Fruit fly (Drosophila melanogaster) whole organism, prepupa: ENCODE measurements around the gene pr.

ENCODE experiments used
- Blimp-1 ChIP-seq: fragments of 200-800 bp; sonication (Bioruptor generic); optimal IDR thresholded peaks from 3 replicates; lab custom pipeline; 2017; ENCODE audit warnings: missing biosample characterization, missing genetic modification characterization, mild to moderate bottlenecking, moderate library complexity, missing genetic modification reagents
- CG10631 ChIP-seq: fragments of 200-800 bp; sonication (Bioruptor generic); optimal IDR thresholded peaks from 2 replicates; lab custom pipeline; 2016; ENCODE audit warnings: missing biosample characterization, missing genetic modification characterization
- CG10669 ChIP-seq: fragments of 200-800 bp; sonication (Bioruptor generic); optimal IDR thresholded peaks from 3 replicates; lab custom pipeline; 2018; ENCODE audit warnings: missing biosample characterization, mild to moderate bottlenecking, missing genetic modification characterization, moderate library complexity
- CG11294 ChIP-seq: fragments of 200-800 bp; sonication (Bioruptor generic); IDR thresholded peaks from 2 replicates; pipeline ENCODE4 v1.3.6; 2022; ENCODE audit warnings: missing biosample characterization, missing genetic modification characterization
- CG11902 ChIP-seq: fragments of 200-800 bp; sonication (Bioruptor generic); optimal IDR thresholded peaks from 3 replicates; lab custom pipeline; 2016; ENCODE audit warnings: missing biosample characterization, missing genetic modification characterization
- CG1621 ChIP-seq: fragments of 200-800 bp; sonication (Bioruptor generic); optimal IDR thresholded peaks from 3 replicates; lab custom pipeline; 2018; ENCODE audit warnings: missing biosample characterization, mild to moderate bottlenecking, missing genetic modification characterization
- CG16779 ChIP-seq: fragments of 200-800 bp; sonication (Bioruptor generic); optimal IDR thresholded peaks from 3 replicates; lab custom pipeline; 2017; ENCODE audit warnings: missing biosample characterization, mild to moderate bottlenecking, missing genetic modification characterization
- CG3032 ChIP-seq: fragments of 200-800 bp; optimal IDR thresholded peaks from 2 replicates; lab custom pipeline; 2019; ENCODE audit warnings: missing biosample characterization, mild to moderate bottlenecking, missing genetic modification characterization, moderate library complexity
- CG32006 ChIP-seq: fragments of 200-800 bp; sonication (Bioruptor generic); optimal IDR thresholded peaks from 3 replicates; lab custom pipeline; 2017; ENCODE audit warnings: missing biosample characterization, mild to moderate bottlenecking, missing genetic modification characterization
- CG34406 ChIP-seq: fragments of 200-800 bp; sonication (Bioruptor generic); optimal IDR thresholded peaks from 3 replicates; lab custom pipeline; 2016; ENCODE audit warnings: missing biosample characterization, missing genetic modification characterization
- CG4318 ChIP-seq: fragments of 200-800 bp; sonication (Bioruptor generic); optimal IDR thresholded peaks from 3 replicates; lab custom pipeline; 2017; ENCODE audit warnings: missing biosample characterization, mild to moderate bottlenecking, missing genetic modification characterization
- CG6163 ChIP-seq: fragments of 200-800 bp; sonication (Bioruptor generic); IDR thresholded peaks from 3 replicates; pipeline ENCODE4 v1.3.6; 2022; ENCODE audit warnings: missing biosample characterization, missing genetic modification characterization
- CG6792 ChIP-seq: fragments of 200-800 bp; sonication (Bioruptor generic); optimal IDR thresholded peaks from 3 replicates; lab custom pipeline; 2016; ENCODE audit warnings: missing biosample characterization, missing genetic modification characterization
- CG6808 ChIP-seq: fragments of 200-800 bp; sonication (Bioruptor generic); optimal IDR thresholded peaks from 3 replicates; lab custom pipeline; 2017; ENCODE audit warnings: missing biosample characterization, missing genetic modification characterization, mild to moderate bottlenecking, moderate library complexity, missing genetic modification reagents
- CG8119 ChIP-seq: fragments of 200-800 bp; sonication (Bioruptor generic); IDR thresholded peaks from 3 replicates; pipeline ENCODE4 v1.3.6; 2022; ENCODE audit warnings: missing biosample characterization, missing genetic modification characterization
- CG9139 ChIP-seq: fragments of 200-800 bp; sonication (Bioruptor generic); optimal IDR thresholded peaks from 3 replicates; lab custom pipeline; 2017; ENCODE audit warnings: missing biosample characterization, mild to moderate bottlenecking, missing genetic modification characterization
- Eip75B ChIP-seq: fragments of 200-800 bp; sonication (Bioruptor generic); optimal IDR thresholded peaks from 3 replicates; lab custom pipeline; 2016; ENCODE audit warnings: missing biosample characterization, missing genetic modification characterization
- Eip78C ChIP-seq: fragments of 200-800 bp; sonication (Bioruptor generic); peaks from one replicate; lab custom pipeline; 2016; ENCODE audit warnings: missing biosample characterization, missing genetic modification characterization
- Hr39 ChIP-seq: fragments of 200-800 bp; sonication (Bioruptor generic); optimal IDR thresholded peaks from 2 replicates; lab custom pipeline; 2016; ENCODE audit warnings: missing biosample characterization, missing genetic modification characterization
- Hr4 ChIP-seq: fragments of 200-800 bp; sonication (Bioruptor generic); optimal IDR thresholded peaks from 3 replicates; lab custom pipeline; 2016; ENCODE audit warnings: missing biosample characterization, missing genetic modification characterization
- Lpt ChIP-seq: fragments of 200-800 bp; sonication (Bioruptor generic); optimal IDR thresholded peaks from 3 replicates; lab custom pipeline; 2016; ENCODE audit warnings: missing biosample characterization, missing genetic modification characterization
- Met ChIP-seq: fragments of 200-800 bp; sonication (Bioruptor generic); optimal IDR thresholded peaks from 3 replicates; lab custom pipeline; 2016; ENCODE audit warnings: missing biosample characterization, missing genetic modification characterization
- OdsH ChIP-seq: fragments of 200-800 bp; sonication (Bioruptor generic); optimal IDR thresholded peaks from 3 replicates; lab custom pipeline; 2016; ENCODE audit warnings: missing biosample characterization, missing genetic modification characterization
- Sox14 ChIP-seq: fragments of 200-800 bp; sonication (Bioruptor generic); optimal IDR thresholded peaks from 3 replicates; lab custom pipeline; 2016; ENCODE audit warnings: missing biosample characterization, missing genetic modification characterization
- Sox15 ChIP-seq: fragments of 200-800 bp; sonication (Bioruptor generic); optimal IDR thresholded peaks from 3 replicates; lab custom pipeline; 2016; ENCODE audit warnings: missing biosample characterization, missing genetic modification characterization
- cyc ChIP-seq: fragments of 200-800 bp; sonication (Bioruptor generic); optimal IDR thresholded peaks from 3 replicates; lab custom pipeline; 2016; ENCODE audit warnings: missing biosample characterization, missing genetic modification characterization
- dac ChIP-seq: fragments of 200-800 bp; sonication (Bioruptor generic); optimal IDR thresholded peaks from 2 replicates; lab custom pipeline; 2017; ENCODE audit warnings: missing biosample characterization, mild to moderate bottlenecking, missing genetic modification characterization
- esn ChIP-seq: fragments of 200-800 bp; sonication (Bioruptor generic); optimal IDR thresholded peaks from 2 replicates; lab custom pipeline; 2016; ENCODE audit warnings: missing biosample characterization, mild to moderate bottlenecking, missing genetic modification characterization, moderate library complexity
- fkh ChIP-seq: fragments of 200-800 bp; sonication (Bioruptor generic); optimal IDR thresholded peaks from 3 replicates; lab custom pipeline; 2017; ENCODE audit warnings: missing biosample characterization, mild to moderate bottlenecking, missing genetic modification characterization, moderate library complexity
- lz ChIP-seq: fragments of 200-800 bp; sonication (Bioruptor generic); optimal IDR thresholded peaks from 3 replicates; lab custom pipeline; 2016; ENCODE audit warnings: missing biosample characterization, missing genetic modification characterization
- net ChIP-seq: fragments of 200-800 bp; sonication (Bioruptor generic); optimal IDR thresholded peaks from 3 replicates; lab custom pipeline; 2016; ENCODE audit warnings: missing biosample characterization, missing genetic modification characterization
- pdm3 ChIP-seq: fragments of 200-800 bp; sonication (Bioruptor generic); optimal IDR thresholded peaks from 3 replicates; lab custom pipeline; 2016; ENCODE audit warnings: missing biosample characterization, missing genetic modification characterization
- spab ChIP-seq: fragments of 200-800 bp; sonication (Bioruptor generic); optimal IDR thresholded peaks from 2 replicates; lab custom pipeline; 2017; ENCODE audit warnings: missing biosample characterization, mild to moderate bottlenecking, missing genetic modification characterization, missing genetic modification reagents
- ss ChIP-seq, 2 experiments: fragments of 200-800 bp; sonication (Bioruptor generic); optimal IDR thresholded peaks; 2 replicates in 1 of 2; 3 replicates in 1 of 2; lab custom pipeline; 2017 to 2018; ENCODE audit warnings: mild to moderate bottlenecking in 2 of 2, missing biosample characterization in 2 of 2, missing genetic modification characterization in 2 of 2, moderate library complexity in 1 of 2
- topi ChIP-seq: fragments of 200-800 bp; sonication (Bioruptor generic); optimal IDR thresholded peaks from 3 replicates; lab custom pipeline; 2016; ENCODE audit warnings: missing biosample characterization, missing genetic modification characterization
- vri ChIP-seq: fragments of 200-800 bp; sonication (Bioruptor generic); optimal IDR thresholded peaks from 3 replicates; lab custom pipeline; 2016; ENCODE audit warnings: missing biosample characterization, mild to moderate bottlenecking, missing genetic modification characterization

The pr gene

dm6 chr2L:20120388-20121232, 45.4 kb upstream of the pr start (continued):
- TF ChIP-seq topi: peak; percentile 47
- peak; percentile 67 for TF ChIP-seq esn (GFP tag; lab: Kevin White, UChicago)
- peak; percentile 53 for TF ChIP-seq CG34406 (GFP tag; lab: Kevin White, UChicago)
- peak; percentile 62 for TF ChIP-seq CG11902 (GFP tag; lab: Kevin White, UChicago)
- TF ChIP-seq Sox14: peak; percentile 9
- peak; percentile 32 for TF ChIP-seq OdsH
- peak; percentile 70 for TF ChIP-seq CG3032 (tag; lab: Kevin White, UChicago)
- peak; percentile 51 to 56 for TF ChIP-seq ss (GFP tag; optimal IDR thresholded peaks at IDR 0.05; lab: Kevin White, UChicago)
- TF ChIP-seq Blimp-1 (GFP tag; lab: Kevin White, UChicago): peak; percentile 33
- no peak for TF ChIP-seq Lpt (GFP tag; lab: Kevin White, UChicago)
- TF ChIP-seq lz (GFP tag; lab: Kevin White, UChicago): peak; percentile 77
- no peak for TF ChIP-seq CG11294 (GFP tag; lab: Robert Waterston, UW)
- peak; percentile 65 for TF ChIP-seq CG10631 (GFP tag; lab: Kevin White, UChicago)
- TF ChIP-seq CG9139 (GFP tag; lab: Kevin White, UChicago): peak; percentile 50
- TF ChIP-seq pdm3 (GFP tag; lab: Kevin White, UChicago): peak; percentile 66
- TF ChIP-seq spab (GFP tag; lab: Kevin White, UChicago): peak; percentile 50
- TF ChIP-seq Eip75B (GFP tag; lab: Kevin White, UChicago): peak; percentile 30
- peak; percentile 81 for TF ChIP-seq Hr39
- no peak for TF ChIP-seq Sox15 (GFP tag; lab: Kevin White, UChicago)
- TF ChIP-seq CG6792 (GFP tag; lab: Kevin White, UChicago): peak; percentile 51
- TF ChIP-seq, all 60 proteins: peak for 48

- TF ChIP-seq CG4318 (GFP tag; lab: Kevin White, UChicago): no peak
- TF ChIP-seq CG10669: no peak
- no peak for TF ChIP-seq vri (GFP tag; lab: Kevin White, UChicago)
- TF ChIP-seq Eip78C: peak; percentile 54
Measured at dm6 chr2L:20117752-20118151, 42.5 kb upstream of the pr start.

dm6 chr2L:20115865-20116264, 40.6 kb upstream of the pr start:
- no peak for TF ChIP-seq vri (GFP tag; lab: Kevin White, UChicago)
- no peak for TF ChIP-seq CG32006
- TF ChIP-seq CG8119 (GFP tag; lab: Robert Waterston, UW): no peak
- no peak for TF ChIP-seq Hr4
- TF ChIP-seq CG6163 (GFP tag; lab: Robert Waterston, UW): no peak
- no peak for TF ChIP-seq Sox14
- TF ChIP-seq CG6808 (GFP tag; lab: Kevin White, UChicago): no peak
- no peak for TF ChIP-seq esn (GFP tag; lab: Kevin White, UChicago)
- TF ChIP-seq Met (GFP tag; lab: Kevin White, UChicago): no peak
- no peak for TF ChIP-seq ss (GFP tag; optimal IDR thresholded peaks at IDR 0.05; lab: Kevin White, UChicago)
- TF ChIP-seq spab (GFP tag; lab: Kevin White, UChicago): no peak
- no peak for TF ChIP-seq dac
- no peak for TF ChIP-seq CG3032 (tag; lab: Kevin White, UChicago)
- TF ChIP-seq CG16779 (tag; lab: Kevin White, UChicago): no peak
- no peak for TF ChIP-seq net
- no peak for TF ChIP-seq CG1621 (tag; lab: Kevin White, UChicago)
- no peak for TF ChIP-seq cyc (GFP tag; lab: Kevin White, UChicago)
- no peak for TF ChIP-seq fkh (GFP tag; lab: Kevin White, UChicago)
- TF ChIP-seq Blimp-1 (GFP tag; lab: Kevin White, UChicago): no peak
- TF ChIP-seq, all 60 proteins: peak for 0
